Fruit fly (Drosophila melanogaster): ENCODE data around the gene Fbp1.

- TF ChIP-seq pan (optimal IDR thresholded peaks at IDR 0.05): no peak
- no peak for TF ChIP-seq psq (optimal IDR thresholded peaks at IDR 0.05)
- TF ChIP-seq EcR (GFP tag; optimal IDR thresholded peaks at IDR 0.05): no peak
- TF ChIP-seq CG8478 (optimal IDR thresholded peaks at IDR 0.05): no peak
Measured at dm6 chr3L:14064065-14064414, 33.8 kb downstream of the Fbp1 start.

All from whole organism.